Worm (Caenorhabditis elegans): ENCODE data around the gene prx-1.

Gene prx-1

ce11 chrX:14327398-14327797 lies 13.7 kb downstream of the prx-1 start, which contains the start of gene C11H1.7 (continued):
- TF ChIP-seq ccch-3 (GFP tag; optimal IDR thresholded peaks at IDR 0.05) (no peak), K11D2.4 (GFP tag; IDR thresholded peaks at IDR 0.05) (no peak), bed-1 (GFP tag; IDR thresholded peaks at IDR 0.05) (no peak)

DNA sequence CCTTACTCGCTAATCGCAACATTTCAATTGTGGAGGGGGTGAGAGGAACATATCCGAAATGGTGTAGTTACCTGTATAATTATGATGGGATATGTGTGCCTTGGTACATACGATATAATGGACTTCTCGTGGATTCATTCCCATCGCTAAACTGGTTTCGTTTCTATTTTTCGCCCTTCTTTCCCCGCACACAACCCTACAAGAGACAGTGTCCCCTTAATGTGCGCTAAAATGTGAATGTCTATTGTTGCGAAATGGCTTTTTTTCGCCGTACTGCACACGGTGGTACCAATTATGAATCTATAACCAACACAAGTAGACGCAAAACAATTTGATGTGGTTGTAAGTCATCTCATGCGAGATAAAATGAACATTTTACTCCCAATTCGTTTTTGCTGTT lies 15.6 kb downstream of the prx-1 start:
- no peak for TF ChIP-seq tlf-1 (GFP tag; optimal IDR thresholded peaks at IDR 0.05)
- no peak for TF ChIP-seq F22D6.2 (tag; optimal IDR thresholded peaks at IDR 0.05)
- no peak for TF ChIP-seq tbx-9 (tag; optimal IDR thresholded peaks at IDR 0.05; ENCODE audit: borderline replicate concordance)
- TF ChIP-seq snpc-1.3 (tag; optimal IDR thresholded peaks at IDR 0.05; ENCODE audit: insufficient read depth), result no peak
- TF ChIP-seq ztf-25 (GFP tag; IDR thresholded peaks at IDR 0.05), result no peak
- no peak for TF ChIP-seq attf-3 (GFP tag; conservative IDR thresholded peaks at IDR 0.05)
- no peak for TF ChIP-seq snpc-4 (GFP tag; optimal IDR thresholded peaks at IDR 0.05)
- no peak for TF ChIP-seq snpc-4 (tag; optimal IDR thresholded peaks at IDR 0.05)
- TF ChIP-seq B0261.1 (tag; optimal IDR thresholded peaks at IDR 0.05), result no peak
- TF ChIP-seq ceh-27 (GFP tag; optimal IDR thresholded peaks at IDR 0.05), result no peak
- TF ChIP-seq zim-3 (tag; optimal IDR thresholded peaks at IDR 0.05), result no peak
- no peak for TF ChIP-seq attf-6 (GFP tag; IDR thresholded peaks at IDR 0.05)
- no peak for TF ChIP-seq mcd-1 (GFP tag; IDR thresholded peaks at IDR 0.05)
- TF ChIP-seq madf-3 (GFP tag; IDR thresholded peaks at IDR 0.05), result no peak
- TF ChIP-seq bed-1 (GFP tag; IDR thresholded peaks at IDR 0.05), result no peak
- TF ChIP-seq pha-4 (tag; optimal IDR thresholded peaks at IDR 0.05), result no peak
- no peak for TF ChIP-seq ztf-18 (tag; optimal IDR thresholded peaks at IDR 0.05)
- no peak for TF ChIP-seq F23B12.7 (tag; optimal IDR thresholded peaks at IDR 0.05; ENCODE audit: insufficient read depth)

DNA sequence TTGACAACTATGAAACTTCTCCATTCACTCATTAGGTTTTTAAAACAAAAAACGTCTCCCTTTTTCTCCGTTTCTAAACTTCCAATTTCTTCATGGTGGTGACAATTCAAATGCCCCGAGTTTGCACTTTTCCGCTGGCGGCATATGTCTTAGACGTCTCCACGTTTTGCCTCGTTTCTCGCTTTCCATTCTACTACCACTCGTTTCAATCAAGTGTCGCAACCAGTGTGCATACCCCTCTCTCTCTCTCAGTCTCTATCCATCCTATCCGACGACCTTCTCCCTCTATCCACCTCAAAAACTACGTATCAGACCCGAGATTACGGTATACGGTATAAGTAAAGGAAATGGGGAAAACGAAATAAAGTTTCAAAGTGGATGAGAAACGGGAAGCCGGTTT lies 20.4 kb downstream of the prx-1 start:
- TF ChIP-seq ZK185.1 (tag; optimal IDR thresholded peaks at IDR 0.05; ENCODE audit: poor library complexity, severe bottlenecking), result no peak
- TF ChIP-seq Y79H2A.3 (GFP tag; conservative IDR thresholded peaks at IDR 0.05), result no peak
- TF ChIP-seq F23B12.7 (tag; optimal IDR thresholded peaks at IDR 0.05; ENCODE audit: insufficient read depth), result no peak
- TF ChIP-seq lin-35 (GFP tag; optimal IDR thresholded peaks at IDR 0.05), result no peak
- no peak for TF ChIP-seq ceh-79 (tag; optimal IDR thresholded peaks at IDR 0.05)

DNA sequence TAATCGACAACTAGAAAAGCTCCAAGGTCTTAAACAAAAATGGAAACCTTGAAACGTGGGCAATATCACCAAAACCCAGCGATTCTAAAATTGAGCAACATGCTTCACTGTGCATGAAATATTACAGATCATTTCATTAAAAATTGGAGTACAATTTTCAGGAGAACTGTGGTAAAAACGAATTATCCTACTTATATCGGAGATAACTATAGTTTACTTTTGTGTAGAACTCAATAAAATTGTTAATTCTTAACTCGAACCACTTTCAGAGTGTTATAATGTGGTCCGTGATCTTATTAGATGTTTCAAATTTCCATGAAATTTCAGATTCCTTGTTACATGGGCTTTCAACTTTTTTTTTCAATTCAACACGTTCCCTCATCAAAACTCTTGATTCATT lies 21.5 kb downstream of the prx-1 start, which contains the start of gene K04G11.1:
K04G11.1 (plus strand) TSS at position 301 of the 400 bp plus-strand sequence.
- TF ChIP-seq F22D6.2 (tag; optimal IDR thresholded peaks at IDR 0.05), result no peak
- no peak for TF ChIP-seq nfya-2 (GFP tag; IDR thresholded peaks at IDR 0.05)
- no peak for TF ChIP-seq snpc-3.4 (tag; optimal IDR thresholded peaks at IDR 0.05)
- no peak for TF ChIP-seq mel-28 (tag; optimal IDR thresholded peaks at IDR 0.05; ENCODE audit: borderline replicate concordance)
- no peak for TF ChIP-seq aptf-2 (GFP tag; conservative IDR thresholded peaks at IDR 0.05)
- TF ChIP-seq athp-1 (tag; optimal IDR thresholded peaks at IDR 0.05), result no peak
- TF ChIP-seq lin-40 (tag; optimal IDR thresholded peaks at IDR 0.05), result no peak
- TF ChIP-seq F55B11.4 (tag; optimal IDR thresholded peaks at IDR 0.05; ENCODE audit: borderline replicate concordance, insufficient read depth), result no peak
- no peak for TF ChIP-seq cebp-2 (GFP tag; IDR thresholded peaks at IDR 0.05)
- no peak for TF ChIP-seq somi-1 (GFP tag; optimal IDR thresholded peaks at IDR 0.05)
- no peak for TF ChIP-seq ztf-3 (GFP tag; optimal IDR thresholded peaks at IDR 0.05)
- no peak for TF ChIP-seq zim-3 (tag; optimal IDR thresholded peaks at IDR 0.05)
- TF ChIP-seq hlh-26 (GFP tag; conservative IDR thresholded peaks at IDR 0.05), result no peak
- TF ChIP-seq unc-130 (GFP tag; optimal IDR thresholded peaks at IDR 0.05), result no peak
- TF ChIP-seq ztf-28 (GFP tag; IDR thresholded peaks at IDR 0.05), result no peak
- no peak for TF ChIP-seq lsl-1 (GFP tag; optimal IDR thresholded peaks at IDR 0.05)
- no peak for TF ChIP-seq pbrm-1 (GFP tag; IDR thresholded peaks at IDR 0.05)

Measured in whole organism, young adult.